Fruit fly (Drosophila melanogaster) whole organism, embryonic: ENCODE measurements around the gene Mzt1.

Experiments
- Adf1 ChIP-seq: fragments of 200-800 bp; sonication (Bioruptor generic); IDR thresholded peaks from 2 replicates; pipeline ENCODE4 v1.3.6; 2022; ENCODE audit warnings: missing biosample characterization, missing genetic modification characterization
- Atf3 ChIP-seq: fragments of 200-800 bp; sonication (Bioruptor generic); optimal IDR thresholded peaks from 3 replicates; lab custom pipeline; 2016; ENCODE audit warnings: missing biosample characterization, missing genetic modification characterization
- B-H2 ChIP-seq: fragments of 200-800 bp; sonication (Bioruptor generic); optimal IDR thresholded peaks from 2 replicates; lab custom pipeline; 2018; ENCODE audit warnings: missing biosample characterization, mild to moderate bottlenecking, missing genetic modification characterization
- CG10431 ChIP-seq: fragments of 200-800 bp; sonication (Bioruptor generic); optimal IDR thresholded peaks from 3 replicates; lab custom pipeline; 2018; ENCODE audit warnings: missing biosample characterization, mild to moderate bottlenecking, missing genetic modification characterization
- CG12155 ChIP-seq: fragments of 200-800 bp; sonication (Bioruptor generic); optimal IDR thresholded peaks from 3 replicates; lab custom pipeline; 2016; ENCODE audit warnings: missing biosample characterization, missing genetic modification characterization
- CG12942 ChIP-seq: fragments of 200-800 bp; sonication (Bioruptor generic); optimal IDR thresholded peaks from 3 replicates; lab custom pipeline; 2016; ENCODE audit warnings: missing biosample characterization, missing genetic modification characterization
- CG13894 ChIP-seq: fragments of 200-800 bp; sonication (Bioruptor generic); optimal IDR thresholded peaks from 3 replicates; lab custom pipeline; 2018; ENCODE audit warnings: missing biosample characterization, mild to moderate bottlenecking, missing genetic modification characterization, moderate library complexity
- CG14710 ChIP-seq: fragments of 200-800 bp; sonication (Bioruptor generic); optimal IDR thresholded peaks from 3 replicates; lab custom pipeline; 2019; ENCODE audit warnings: missing biosample characterization, mild to moderate bottlenecking, missing genetic modification characterization, moderate library complexity
- CG15696 ChIP-seq: fragments of 200-800 bp; sonication (Bioruptor generic); optimal IDR thresholded peaks from 2 replicates; lab custom pipeline; 2019; ENCODE audit warnings: missing biosample characterization, mild to moderate bottlenecking, missing genetic modification characterization, moderate library complexity
- CG1647 ChIP-seq: fragments of 200-800 bp; sonication (Bioruptor generic); optimal IDR thresholded peaks from 3 replicates; lab custom pipeline; 2016; ENCODE audit warnings: missing biosample characterization, missing genetic modification characterization
- CG17186 ChIP-seq: fragments of 200-800 bp; sonication (Bioruptor generic); optimal IDR thresholded peaks from 3 replicates; lab custom pipeline; 2017; ENCODE audit warnings: missing biosample characterization, missing genetic modification reagents, missing genetic modification characterization
- CG17612 ChIP-seq: fragments of 200-800 bp; sonication (Bioruptor generic); IDR thresholded peaks from 2 replicates; pipeline ENCODE4 v1.3.6; 2022; ENCODE audit warnings: missing biosample characterization, missing genetic modification characterization
- CG17829 ChIP-seq: fragments of 200-800 bp; optimal IDR thresholded peaks from 2 replicates; lab custom pipeline; 2019; ENCODE audit warnings: missing biosample characterization, mild to moderate bottlenecking, missing genetic modification characterization, moderate library complexity
- CG18476 ChIP-seq: fragments of 200-800 bp; sonication (Bioruptor generic); optimal IDR thresholded peaks from 2 replicates; lab custom pipeline; 2016; ENCODE audit warnings: missing biosample characterization, mild to moderate bottlenecking, missing genetic modification characterization
- CG2712 ChIP-seq: fragments of 200-800 bp; optimal IDR thresholded peaks from 3 replicates; lab custom pipeline; 2019; ENCODE audit warnings: missing biosample characterization, mild to moderate bottlenecking, missing genetic modification characterization, moderate library complexity
- CG4282 ChIP-seq: fragments of 200-800 bp; sonication (Bioruptor generic); optimal IDR thresholded peaks from 2 replicates; lab custom pipeline; 2016; ENCODE audit warnings: missing biosample characterization, missing genetic modification characterization
- CG7271 ChIP-seq: fragments of 200-800 bp; sonication (Bioruptor generic); optimal IDR thresholded peaks from 2 replicates; lab custom pipeline; 2018; ENCODE audit warnings: missing biosample characterization, mild to moderate bottlenecking, missing genetic modification characterization, moderate library complexity
- CG9215 ChIP-seq: fragments of 200-800 bp; sonication (Bioruptor generic); IDR thresholded peaks from 2 replicates; pipeline ENCODE4 v1.3.6; 2022; ENCODE audit warnings: missing biosample characterization, missing genetic modification characterization
- CG9797 ChIP-seq: fragments of 200-800 bp; sonication (Bioruptor generic); optimal IDR thresholded peaks from 3 replicates; lab custom pipeline; 2018; ENCODE audit warnings: missing biosample characterization, mild to moderate bottlenecking, missing genetic modification characterization
- CkIIα-i1 ChIP-seq: fragments of 200-800 bp; sonication (Bioruptor generic); IDR thresholded peaks from 2 replicates; pipeline ENCODE4 v1.3.6; 2022; ENCODE audit warnings: missing biosample characterization, missing genetic modification characterization
- CrebB ChIP-seq: fragments of 200-800 bp; sonication (Bioruptor generic); optimal IDR thresholded peaks from 3 replicates; lab custom pipeline; 2018; ENCODE audit warnings: missing biosample characterization, mild to moderate bottlenecking, missing genetic modification characterization
- Dll ChIP-seq: fragments of 200-800 bp; sonication (Bioruptor generic); IDR thresholded peaks from 4 replicates; pipeline ENCODE4 v1.3.6; 2022; ENCODE audit warnings: missing biosample characterization, missing genetic modification characterization; ENCODE audit not compliant: partially characterized antibody
- Fer1 ChIP-seq: fragments of 200-800 bp; sonication (Bioruptor generic); optimal IDR thresholded peaks from 2 replicates; lab custom pipeline; 2017; ENCODE audit warnings: missing biosample characterization, mild to moderate bottlenecking, missing genetic modification characterization
- GATAe ChIP-seq: fragments of 200-800 bp; sonication (Bioruptor generic); conservative IDR thresholded peaks from 2 replicates; pipeline ENCODE4 v1.3.6; 2022; ENCODE audit warnings: missing biosample characterization, missing genetic modification characterization
- HLH3B ChIP-seq: fragments of 200-800 bp; sonication (Bioruptor generic); IDR thresholded peaks from 2 replicates; pipeline ENCODE4 v1.3.6; 2022; ENCODE audit warnings: missing biosample characterization, missing genetic modification characterization
- HmgD ChIP-seq: fragments of 200-800 bp; sonication (Bioruptor generic); optimal IDR thresholded peaks from 3 replicates; lab custom pipeline; 2016; ENCODE audit warnings: missing biosample characterization, missing genetic modification characterization
- HmgZ ChIP-seq: fragments of 200-800 bp; sonication (Bioruptor generic); optimal IDR thresholded peaks from 2 replicates; lab custom pipeline; 2018; ENCODE audit warnings: missing biosample characterization, mild to moderate bottlenecking, missing genetic modification characterization
- Jarid2 ChIP-seq: fragments of 200-800 bp; sonication (Bioruptor generic); optimal IDR thresholded peaks from 3 replicates; lab custom pipeline; 2017; ENCODE audit warnings: mild to moderate bottlenecking, missing biosample characterization, missing genetic modification reagents, missing genetic modification characterization
- Mad ChIP-seq: fragments of 200-800 bp; sonication (Bioruptor generic); optimal IDR thresholded peaks from 2 replicates; lab custom pipeline; 2016; ENCODE audit warnings: missing biosample characterization, missing genetic modification characterization
- Med ChIP-seq: fragments of 200-800 bp; sonication (Bioruptor generic); peaks from one replicate; lab custom pipeline; 2016; ENCODE audit warnings: missing biosample characterization, missing genetic modification characterization, mild to moderate bottlenecking, inconsistent platforms, moderate library complexity
- NFAT ChIP-seq: fragments of 200-800 bp; sonication (Bioruptor generic); IDR thresholded peaks from 2 replicates; pipeline ENCODE4 v1.3.6; 2022; ENCODE audit warnings: missing biosample characterization, missing genetic modification characterization
- NfI ChIP-seq: fragments of 200-800 bp; sonication (Bioruptor generic); optimal IDR thresholded peaks from 3 replicates; lab custom pipeline; 2018; ENCODE audit warnings: missing biosample characterization, mild to moderate bottlenecking, missing genetic modification characterization, moderate library complexity
- Ravus ChIP-seq: fragments of 200-800 bp; sonication (Bioruptor generic); IDR thresholded peaks from 2 replicates; pipeline ENCODE4 v1.3.6; 2022; ENCODE audit warnings: missing biosample characterization, missing genetic modification characterization
- amos ChIP-seq: fragments of 200-800 bp; sonication (Bioruptor generic); IDR thresholded peaks from 2 replicates; pipeline ENCODE4 v1.3.6; 2022; ENCODE audit warnings: missing biosample characterization, missing genetic modification characterization; ENCODE audit not compliant: partially characterized antibody
- ase ChIP-seq: fragments of 200-800 bp; sonication (Bioruptor generic); IDR thresholded peaks from 3 replicates; pipeline ENCODE4 v1.3.6; 2022; ENCODE audit warnings: missing biosample characterization, missing genetic modification characterization
- cas ChIP-seq: fragments of 200-800 bp; sonication (Bioruptor generic); IDR thresholded peaks from 2 replicates; pipeline ENCODE4 v1.3.6; 2022; ENCODE audit warnings: missing biosample characterization, missing genetic modification characterization
- chinmo ChIP-seq: fragments of 200-800 bp; sonication (Bioruptor generic); IDR thresholded peaks from 4 replicates; pipeline ENCODE4 v1.3.6; 2022; ENCODE audit warnings: missing biosample characterization, missing genetic modification characterization; ENCODE audit not compliant: partially characterized antibody
- en ChIP-seq: fragments of 200-800 bp; sonication (Bioruptor generic); optimal IDR thresholded peaks from 2 replicates; lab custom pipeline; 2016; ENCODE audit warnings: missing biosample characterization, missing genetic modification characterization
- exex ChIP-seq: fragments of 200-800 bp; sonication (Bioruptor generic); optimal IDR thresholded peaks from 4 replicates; lab custom pipeline; 2018; ENCODE audit warnings: missing biosample characterization, mild to moderate bottlenecking, missing genetic modification characterization, moderate library complexity
- fru ChIP-seq: fragments of >200 bp; optimal IDR thresholded peaks from 2 replicates; lab custom pipeline; 2017
- gt ChIP-seq: fragments of 200-800 bp; sonication (Bioruptor generic); IDR thresholded peaks from 2 replicates; pipeline ENCODE4 v1.3.6; 2022; ENCODE audit warnings: missing biosample characterization, missing genetic modification characterization
- h ChIP-seq: fragments of >200 bp; optimal IDR thresholded peaks from 2 replicates; lab custom pipeline; 2017
- luna ChIP-seq: fragments of 200-800 bp; sonication (Bioruptor generic); optimal IDR thresholded peaks from 2 replicates; lab custom pipeline; 2016; ENCODE audit warnings: missing biosample characterization, missing genetic modification characterization
- row ChIP-seq: fragments of 200-800 bp; sonication (Bioruptor generic); IDR thresholded peaks from 3 replicates; pipeline ENCODE4 v1.3.6; 2022; ENCODE audit warnings: missing biosample characterization, missing genetic modification characterization
- schlank ChIP-seq: fragments of 200-800 bp; sonication (Bioruptor generic); optimal IDR thresholded peaks from 2 replicates; lab custom pipeline; 2018; ENCODE audit warnings: missing biosample characterization, mild to moderate bottlenecking, missing genetic modification characterization
- sna ChIP-seq: fragments of 200-800 bp; sonication (Bioruptor generic); IDR thresholded peaks from 2 replicates; pipeline ENCODE4 v1.3.6; 2022; ENCODE audit warnings: missing biosample characterization, missing genetic modification characterization; ENCODE audit not compliant: partially characterized antibody
- ssp ChIP-seq: fragments of 200-800 bp; sonication (Bioruptor generic); IDR thresholded peaks from 2 replicates; pipeline ENCODE4 v1.3.6; 2022; ENCODE audit warnings: missing biosample characterization, missing genetic modification characterization
- tll ChIP-seq, 2 experiments: fragments of 200-800 bp in 1 of 2; fragments of >200 bp in 1 of 2; sonication (Bioruptor generic) in 1 of 2; optimal IDR thresholded peaks; 2 replicates each; lab custom pipeline; 2017 to 2019; ENCODE audit warnings: missing biosample characterization in 2 of 2, missing genetic modification characterization in 2 of 2, mild to moderate bottlenecking in 1 of 2, moderate library complexity in 1 of 2
- unpg ChIP-seq: fragments of 200-800 bp; sonication (Bioruptor generic); optimal IDR thresholded peaks from 3 replicates; lab custom pipeline; 2018; ENCODE audit warnings: missing biosample characterization, mild to moderate bottlenecking, missing genetic modification characterization, moderate library complexity
- yki ChIP-seq: fragments of >200 bp; optimal IDR thresholded peaks from 3 replicates; lab custom pipeline; 2018
- zen2 ChIP-seq: fragments of 200-800 bp; sonication (Bioruptor generic); IDR thresholded peaks from 3 replicates; pipeline ENCODE4 v1.3.6; 2022; ENCODE audit warnings: missing biosample characterization, missing genetic modification characterization; ENCODE audit not compliant: partially characterized antibody
- zfh1 ChIP-seq: fragments of 200-800 bp; sonication (Bioruptor generic); IDR thresholded peaks from 3 replicates; pipeline ENCODE4 v1.3.6; 2022; ENCODE audit warnings: missing biosample characterization, missing genetic modification characterization

Mzt1 gene

DNA sequence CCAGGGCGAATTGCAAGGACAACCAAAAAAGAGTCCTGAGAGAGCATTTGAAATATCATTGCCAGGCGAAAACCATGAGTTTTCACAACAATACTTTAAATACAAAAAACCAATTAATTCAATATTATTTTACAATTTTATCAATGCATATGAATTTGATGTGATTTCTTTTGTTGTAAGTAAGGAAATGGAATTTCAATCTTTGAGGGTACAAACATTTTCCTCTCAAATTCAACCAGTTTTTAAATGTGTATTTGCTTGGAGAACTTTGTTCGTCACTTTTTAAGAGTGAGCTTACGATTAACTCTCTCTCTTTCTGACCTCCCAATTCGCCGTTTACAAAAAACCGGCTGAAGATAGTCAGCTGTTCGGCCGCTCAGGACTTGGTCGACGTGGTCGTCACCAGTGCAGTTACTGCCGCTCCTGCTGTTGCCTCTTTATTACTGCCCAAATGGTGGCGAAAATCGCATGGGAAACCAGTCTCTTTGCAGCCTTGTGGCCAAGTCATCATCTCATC, 22.6 kb downstream of the Mzt1 start (continued):
- TF ChIP-seq HLH3B (peak; percentile 67), row (GFP tag; lab: Robert Waterston, UW) (peak; percentile 71), zen2 (GFP tag; lab: Robert Waterston, UW) (no peak), Ravus (GFP tag; lab: Robert Waterston, UW) (no peak), sna (GFP tag; lab: Robert Waterston, UW) (no peak), fru (lab: Kevin White, UChicago) (no peak), CrebB (tag; lab: Kevin White, UChicago) (no peak), CG17186 (GFP tag; lab: Kevin White, UChicago) (no peak), HmgD (GFP tag; lab: Kevin White, UChicago) (no peak), Atf3 (GFP tag; lab: Kevin White, UChicago) (no peak), schlank (no peak), CG1647 (no peak), Med (peak; percentile 66), Fer1 (peak; percentile 77), h (no peak), Jarid2 (GFP tag; lab: Kevin White, UChicago) (no peak), CG17612 (GFP tag; lab: Robert Waterston, UW) (no peak), ssp (GFP tag; lab: Robert Waterston, UW) (no peak), CG12155 (GFP tag; lab: Kevin White, UChicago) (peak; percentile 3), CG10431 (GFP tag; lab: Kevin White, UChicago) (no peak), Dll (GFP tag; lab: Robert Waterston, UW) (no peak), CG9215 (GFP tag; lab: Robert Waterston, UW) (peak; percentile 86), gt (GFP tag; lab: Robert Waterston, UW) (no peak), yki (lab: Kevin White, UChicago) (no peak), Mad (no peak), GATAe (GFP tag; lab: Robert Waterston, UW) (no peak), luna (GFP tag; lab: Kevin White, UChicago) (no peak), exex (tag; lab: Kevin White, UChicago) (peak; percentile 33), chinmo (GFP tag; lab: Robert Waterston, UW) (no peak), zfh1 (no peak), CG15696 (tag; lab: Kevin White, UChicago) (no peak), CG14710 (tag; lab: Kevin White, UChicago) (no peak), B-H2 (GFP tag; lab: Kevin White, UChicago) (peak; percentile 40), Adf1 (GFP tag; lab: Robert Waterston, UW) (no peak), NfI (peak; percentile 48), amos (GFP tag; lab: Robert Waterston, UW) (no peak), CG4282 (GFP tag; lab: Kevin White, UChicago) (no peak), ase (GFP tag; lab: Robert Waterston, UW) (0 out of 3 replicates have a peak, but pooled peaks have one; percentile 31), CG12942 (GFP tag; lab: Kevin White, UChicago) (no peak), CG7271 (tag; lab: Kevin White, UChicago) (no peak), cas (GFP tag; lab: Robert Waterston, UW) (no peak), CG2712 (tag; lab: Kevin White, UChicago) (peak; percentile 30), CG17829 (tag; lab: Kevin White, UChicago) (no peak), CkIIα-i1 (GFP tag; lab: Robert Waterston, UW) (no peak), tll (GFP tag; optimal IDR thresholded peaks at IDR 0.05; lab: Kevin White, UChicago) (no peak), CG18476 (GFP tag; lab: Kevin White, UChicago) (no peak), CG9797 (GFP tag; lab: Kevin White, UChicago) (no peak), NFAT (GFP tag; lab: Robert Waterston, UW) (no peak), CG13894 (tag; lab: Kevin White, UChicago) (peak; percentile 39), en (no peak), HmgZ (peak; percentile 24), unpg (peak; percentile 22)
